Fruit fly (Drosophila melanogaster) Kc167 (cell line): ENCODE measurements around the gene CG15773.

ENCODE experiments used
- Myc ChIP-seq: fragments of >200 bp; optimal IDR thresholded peaks from 2 replicates; lab custom pipeline; 2017; ENCODE audit warnings: missing external identifiers
- Sin3A ChIP-seq: fragments of >200 bp; optimal IDR thresholded peaks from 2 replicates; lab custom pipeline; 2018; ENCODE audit warnings: missing external identifiers
- h ChIP-seq: fragments of >200 bp; optimal IDR thresholded peaks from 3 replicates; lab custom pipeline; 2018; ENCODE audit warnings: missing external identifiers

DNA sequence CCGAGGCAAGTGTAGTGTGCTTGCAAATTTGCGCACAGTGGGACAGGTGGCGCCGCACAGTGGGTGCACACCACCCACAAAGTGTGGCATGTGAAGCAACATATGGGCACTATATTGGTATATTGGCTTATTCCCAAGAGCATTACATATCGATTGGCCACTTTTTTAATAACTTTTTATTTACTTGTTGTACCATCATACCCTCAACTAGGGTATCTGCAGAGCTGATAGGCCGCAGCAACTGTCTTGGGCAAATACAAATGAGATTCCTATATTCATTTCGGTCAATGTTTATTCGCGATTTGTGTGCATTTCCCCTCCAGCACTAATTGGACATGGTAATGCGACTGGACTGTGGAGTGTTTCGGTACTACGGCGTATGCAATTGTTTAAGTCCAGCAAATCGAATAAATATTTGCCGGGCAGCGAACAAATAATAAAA lies 7.8 kb upstream of the CG15773 start:
- TF ChIP-seq Myc (no peak), h (no peak), Sin3A (lab: Kevin White, UChicago) (no peak)
